Fruit fly (Drosophila melanogaster) whole organism, prepupa: ENCODE data around the gene CG43329.

Source experiments
- CG11294 ChIP-seq: fragments of 200-800 bp; sonication (Bioruptor generic); IDR thresholded peaks from 2 replicates; pipeline ENCODE4 v1.3.6; 2022; ENCODE audit warnings: missing biosample characterization, missing genetic modification characterization
- CG11762 ChIP-seq: fragments of 200-800 bp; sonication (Bioruptor generic); optimal IDR thresholded peaks from 3 replicates; lab custom pipeline; 2016; ENCODE audit warnings: missing biosample characterization, missing genetic modification characterization; ENCODE audit not compliant: insufficient read depth
- CG11902 ChIP-seq: fragments of 200-800 bp; sonication (Bioruptor generic); optimal IDR thresholded peaks from 3 replicates; lab custom pipeline; 2016; ENCODE audit warnings: missing biosample characterization, missing genetic modification characterization
- CG15336 ChIP-seq: fragments of 200-800 bp; sonication (Bioruptor generic); IDR thresholded peaks from 2 replicates; pipeline ENCODE4 v1.3.6; 2022; ENCODE audit warnings: missing biosample characterization, missing genetic modification characterization
- CG3032 ChIP-seq: fragments of 200-800 bp; optimal IDR thresholded peaks from 2 replicates; lab custom pipeline; 2019; ENCODE audit warnings: missing biosample characterization, mild to moderate bottlenecking, missing genetic modification characterization, moderate library complexity
- CG32006 ChIP-seq: fragments of 200-800 bp; sonication (Bioruptor generic); optimal IDR thresholded peaks from 3 replicates; lab custom pipeline; 2017; ENCODE audit warnings: missing biosample characterization, mild to moderate bottlenecking, missing genetic modification characterization
- CG34406 ChIP-seq: fragments of 200-800 bp; sonication (Bioruptor generic); optimal IDR thresholded peaks from 3 replicates; lab custom pipeline; 2016; ENCODE audit warnings: missing biosample characterization, missing genetic modification characterization
- CG4318 ChIP-seq: fragments of 200-800 bp; sonication (Bioruptor generic); optimal IDR thresholded peaks from 3 replicates; lab custom pipeline; 2017; ENCODE audit warnings: missing biosample characterization, mild to moderate bottlenecking, missing genetic modification characterization
- CG6163 ChIP-seq: fragments of 200-800 bp; sonication (Bioruptor generic); IDR thresholded peaks from 3 replicates; pipeline ENCODE4 v1.3.6; 2022; ENCODE audit warnings: missing biosample characterization, missing genetic modification characterization
- CG6276 ChIP-seq: fragments of 200-800 bp; sonication (Bioruptor generic); optimal IDR thresholded peaks from 2 replicates; lab custom pipeline; 2017; ENCODE audit warnings: missing biosample characterization, mild to moderate bottlenecking, missing genetic modification characterization
- CG6792 ChIP-seq: fragments of 200-800 bp; sonication (Bioruptor generic); optimal IDR thresholded peaks from 3 replicates; lab custom pipeline; 2016; ENCODE audit warnings: missing biosample characterization, missing genetic modification characterization
- CG6808 ChIP-seq: fragments of 200-800 bp; sonication (Bioruptor generic); optimal IDR thresholded peaks from 3 replicates; lab custom pipeline; 2017; ENCODE audit warnings: missing biosample characterization, missing genetic modification characterization, mild to moderate bottlenecking, moderate library complexity, missing genetic modification reagents
- CG6854 ChIP-seq: fragments of 200-800 bp; sonication (Bioruptor generic); optimal IDR thresholded peaks from 2 replicates; lab custom pipeline; 2017; ENCODE audit warnings: missing biosample characterization, mild to moderate bottlenecking, missing genetic modification characterization
- CG8119 ChIP-seq: fragments of 200-800 bp; sonication (Bioruptor generic); IDR thresholded peaks from 3 replicates; pipeline ENCODE4 v1.3.6; 2022; ENCODE audit warnings: missing biosample characterization, missing genetic modification characterization
- CG8319 ChIP-seq: fragments of 200-800 bp; sonication (Bioruptor generic); optimal IDR thresholded peaks from 3 replicates; lab custom pipeline; 2016; ENCODE audit warnings: missing biosample characterization, missing genetic modification characterization
- CG8632 ChIP-seq: fragments of 200-800 bp; sonication (Bioruptor generic); optimal IDR thresholded peaks from 3 replicates; lab custom pipeline; 2016; ENCODE audit warnings: missing biosample characterization, missing genetic modification characterization
- CG9139 ChIP-seq: fragments of 200-800 bp; sonication (Bioruptor generic); optimal IDR thresholded peaks from 3 replicates; lab custom pipeline; 2017; ENCODE audit warnings: missing biosample characterization, mild to moderate bottlenecking, missing genetic modification characterization
- Eip75B ChIP-seq: fragments of 200-800 bp; sonication (Bioruptor generic); optimal IDR thresholded peaks from 3 replicates; lab custom pipeline; 2016; ENCODE audit warnings: missing biosample characterization, missing genetic modification characterization
- Eip78C ChIP-seq: fragments of 200-800 bp; sonication (Bioruptor generic); peaks from one replicate; lab custom pipeline; 2016; ENCODE audit warnings: missing biosample characterization, missing genetic modification characterization
- Eip93F ChIP-seq: fragments of 200-800 bp; sonication (Bioruptor generic); optimal IDR thresholded peaks from 2 replicates; lab custom pipeline; 2016; ENCODE audit warnings: missing biosample characterization, mild to moderate bottlenecking, missing genetic modification characterization
- Ets21C ChIP-seq: fragments of 200-800 bp; sonication (Bioruptor generic); optimal IDR thresholded peaks from 3 replicates; lab custom pipeline; 2016; ENCODE audit warnings: missing biosample characterization, missing genetic modification characterization
- Ets96B ChIP-seq: fragments of 200-800 bp; optimal IDR thresholded peaks from 2 replicates; lab custom pipeline; 2019; ENCODE audit warnings: missing biosample characterization, mild to moderate bottlenecking, missing genetic modification characterization, moderate library complexity
- Hr38 ChIP-seq: sonication (Bioruptor generic); optimal IDR thresholded peaks from 2 replicates; lab custom pipeline; 2016; ENCODE audit warnings: missing biosample characterization, missing genetic modification characterization
- Met ChIP-seq: fragments of 200-800 bp; sonication (Bioruptor generic); optimal IDR thresholded peaks from 3 replicates; lab custom pipeline; 2016; ENCODE audit warnings: missing biosample characterization, missing genetic modification characterization
- OdsH ChIP-seq: fragments of 200-800 bp; sonication (Bioruptor generic); optimal IDR thresholded peaks from 3 replicates; lab custom pipeline; 2016; ENCODE audit warnings: missing biosample characterization, missing genetic modification characterization
- Smox ChIP-seq: fragments of 200-800 bp; sonication (Bioruptor generic); optimal IDR thresholded peaks from 3 replicates; lab custom pipeline; 2016; ENCODE audit warnings: missing biosample characterization, missing genetic modification characterization
- Sox102F ChIP-seq: fragments of 200-800 bp; sonication (Bioruptor generic); optimal IDR thresholded peaks from 2 replicates; lab custom pipeline; 2016; ENCODE audit warnings: missing biosample characterization, mild to moderate bottlenecking, missing genetic modification characterization
- Sox15 ChIP-seq: fragments of 200-800 bp; sonication (Bioruptor generic); optimal IDR thresholded peaks from 3 replicates; lab custom pipeline; 2016; ENCODE audit warnings: missing biosample characterization, missing genetic modification characterization
- cyc ChIP-seq: fragments of 200-800 bp; sonication (Bioruptor generic); optimal IDR thresholded peaks from 3 replicates; lab custom pipeline; 2016; ENCODE audit warnings: missing biosample characterization, missing genetic modification characterization
- dac ChIP-seq: fragments of 200-800 bp; sonication (Bioruptor generic); optimal IDR thresholded peaks from 2 replicates; lab custom pipeline; 2017; ENCODE audit warnings: missing biosample characterization, mild to moderate bottlenecking, missing genetic modification characterization
- dsx ChIP-seq: fragments of 200-800 bp; optimal IDR thresholded peaks from 3 replicates; lab custom pipeline; 2019; ENCODE audit warnings: missing biosample characterization, mild to moderate bottlenecking, missing genetic modification characterization, moderate library complexity; ENCODE audit not compliant: poor library complexity, severe bottlenecking
- eg ChIP-seq: fragments of 200-800 bp; sonication (Bioruptor generic); IDR thresholded peaks from 3 replicates; pipeline ENCODE4 v1.3.6; 2022; ENCODE audit warnings: missing biosample characterization, missing genetic modification characterization
- fd59A ChIP-seq: fragments of 200-800 bp; sonication (Bioruptor generic); optimal IDR thresholded peaks from 2 replicates; lab custom pipeline; 2017; ENCODE audit warnings: missing biosample characterization, mild to moderate bottlenecking, missing genetic modification characterization, missing genetic modification reagents
- fd85E ChIP-seq: fragments of 200-800 bp; sonication (Bioruptor generic); optimal IDR thresholded peaks from 3 replicates; lab custom pipeline; 2016; ENCODE audit warnings: missing biosample characterization, missing genetic modification characterization
- fkh ChIP-seq: fragments of 200-800 bp; sonication (Bioruptor generic); optimal IDR thresholded peaks from 3 replicates; lab custom pipeline; 2017; ENCODE audit warnings: missing biosample characterization, mild to moderate bottlenecking, missing genetic modification characterization, moderate library complexity
- lz ChIP-seq: fragments of 200-800 bp; sonication (Bioruptor generic); optimal IDR thresholded peaks from 3 replicates; lab custom pipeline; 2016; ENCODE audit warnings: missing biosample characterization, missing genetic modification characterization
- pdm3 ChIP-seq: fragments of 200-800 bp; sonication (Bioruptor generic); optimal IDR thresholded peaks from 3 replicates; lab custom pipeline; 2016; ENCODE audit warnings: missing biosample characterization, missing genetic modification characterization
- svp ChIP-seq: fragments of 200-800 bp; sonication (Bioruptor generic); peaks from one replicate; lab custom pipeline; 2016; ENCODE audit warnings: missing biosample characterization, missing genetic modification characterization
- vri ChIP-seq: fragments of 200-800 bp; sonication (Bioruptor generic); optimal IDR thresholded peaks from 3 replicates; lab custom pipeline; 2016; ENCODE audit warnings: missing biosample characterization, mild to moderate bottlenecking, missing genetic modification characterization

The CG43329 gene

dm6 chr3L:22474081-22474845, 30.8 kb downstream of the CG43329 start, which contains the start of gene CG11425:
Gene CG11425 (plus strand): TSS chr3L:22474795.
- TF ChIP-seq CG8632 (GFP tag; lab: Kevin White, UChicago) (no peak), vri (GFP tag; lab: Kevin White, UChicago) (peak; percentile 29), Sox15 (GFP tag; lab: Kevin White, UChicago) (no peak), CG6808 (GFP tag; lab: Kevin White, UChicago) (no peak), CG11294 (GFP tag; lab: Robert Waterston, UW) (no peak), CG4318 (no peak), Ets21C (GFP tag; lab: Kevin White, UChicago) (no peak), cyc (GFP tag; lab: Kevin White, UChicago) (no peak), svp (GFP tag; lab: Kevin White, UChicago) (peak; percentile 97), fkh (GFP tag; lab: Kevin White, UChicago) (no peak), lz (GFP tag; lab: Kevin White, UChicago) (no peak), Sox102F (GFP tag; lab: Kevin White, UChicago) (no peak)

dm6 chr3L:22471586-22472291, 33.3 kb downstream of the CG43329 start:
- TF ChIP-seq eg, result 0 out of 3 replicates have a peak, but pooled peaks have one; percentile 39
- no peak for TF ChIP-seq CG3032 (tag; lab: Kevin White, UChicago)
- peak; percentile 2 for TF ChIP-seq CG8632 (GFP tag; lab: Kevin White, UChicago)
- TF ChIP-seq fkh (GFP tag; lab: Kevin White, UChicago), result peak; percentile 37
- 0 out of 2 replicates have a peak, but pooled peaks have one; percentile 11 for TF ChIP-seq CG15336 (GFP tag; lab: Robert Waterston, UW)
- TF ChIP-seq CG6163 (GFP tag; lab: Robert Waterston, UW), result peak; percentile 34; the same call in 1 of the 3 replicates
- TF ChIP-seq Met (GFP tag; lab: Kevin White, UChicago), result no peak
- peak; percentile 52 for TF ChIP-seq CG32006 (GFP tag; lab: Kevin White, UChicago)

- TF ChIP-seq dsx (GFP tag; lab: Kevin White, UChicago) (peak; percentile 67), CG8319 (no peak), fkh (GFP tag; lab: Kevin White, UChicago) (peak; percentile 33)
Observed at dm6 chr3L:22470299-22470791, 34.7 kb downstream of the CG43329 start, which contains the start of gene CG11426. Gene CG11426 (plus strand): TSS chr3L:22470556.

- TF ChIP-seq vri (GFP tag; lab: Kevin White, UChicago) (no peak), CG11762 (GFP tag; lab: Kevin White, UChicago) (no peak), Smox (GFP tag; lab: Kevin White, UChicago) (no peak), fd85E (GFP tag; lab: Kevin White, UChicago) (no peak), CG9139 (no peak), Ets21C (GFP tag; lab: Kevin White, UChicago) (no peak), CG6276 (no peak), Eip78C (GFP tag; lab: Kevin White, UChicago) (no peak), CG32006 (GFP tag; lab: Kevin White, UChicago) (no peak), CG6854 (no peak), CG6163 (GFP tag; lab: Robert Waterston, UW) (no peak), CG11902 (GFP tag; lab: Kevin White, UChicago) (no peak), Met (GFP tag; lab: Kevin White, UChicago) (no peak), eg (no peak)
Observed at dm6 chr3L:22468562-22468961, 36.5 kb downstream of the CG43329 start, which contains the start of gene CG11437. Gene CG11437 (plus strand): TSS chr3L:22468862.

- TF ChIP-seq Eip93F (GFP tag; lab: Kevin White, UChicago) (no peak), Eip78C (GFP tag; lab: Kevin White, UChicago) (peak; percentile 89), OdsH (GFP tag; lab: Kevin White, UChicago) (peak; percentile 46), Ets96B (tag; lab: Kevin White, UChicago) (peak; percentile 51), CG6808 (GFP tag; lab: Kevin White, UChicago) (no peak), CG34406 (GFP tag; lab: Kevin White, UChicago) (peak; percentile 7), fd59A (peak; percentile 36), dac (GFP tag; lab: Kevin White, UChicago) (no peak), CG8119 (peak; percentile 45; the same call in 1 of the 3 replicates), fd85E (GFP tag; lab: Kevin White, UChicago) (no peak), pdm3 (GFP tag; lab: Kevin White, UChicago) (peak; percentile 43), CG8319 (peak; percentile 24), CG6792 (GFP tag; lab: Kevin White, UChicago) (no peak), Hr38 (GFP tag; lab: Kevin White, UChicago) (no peak), CG9139 (no peak), Eip75B (GFP tag; lab: Kevin White, UChicago) (no peak)
Observed at dm6 chr3L:22466403-22466942, 38.5 kb downstream of the CG43329 start.
